Worm (Caenorhabditis elegans): Measurements from ENCODE around the gene dpl-1.

DNA sequence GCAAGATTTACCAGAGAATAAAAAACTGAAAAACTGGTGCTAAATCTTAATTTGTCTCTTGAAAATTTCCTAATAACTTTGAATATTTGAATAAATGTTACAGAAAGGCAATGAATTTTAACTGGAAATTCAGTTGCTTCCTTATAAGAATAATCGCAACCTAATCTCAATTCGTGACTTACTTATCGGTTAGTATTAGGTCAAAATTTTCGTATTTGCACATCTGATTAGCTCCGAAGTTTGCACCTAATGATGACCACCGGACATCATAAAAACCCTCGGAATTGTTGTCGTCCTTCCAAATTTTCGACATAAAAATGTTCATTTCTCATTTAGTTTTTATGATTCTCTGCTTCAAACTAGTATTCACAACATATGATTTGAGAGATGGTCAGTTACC lies 31.9 kb upstream of the dpl-1 start, which contains the start of gene C16D2.3:
- TF ChIP-seq aly-2 (tag; optimal IDR thresholded peaks at IDR 0.05) (no peak), lsy-12 (tag; optimal IDR thresholded peaks at IDR 0.05) (no peak), unc-62 (GFP tag; optimal IDR thresholded peaks at IDR 0.05) (no peak), skn-1 (tag; optimal IDR thresholded peaks at IDR 0.05) (no peak), daf-12 (tag; optimal IDR thresholded peaks at IDR 0.05) (no peak), nhr-28 (tag; optimal IDR thresholded peaks at IDR 0.05) (no peak)

Measured in whole organism, L3 larva.